Fruit fly (Drosophila melanogaster) whole organism, embryonic: ENCODE data around the gene CG32573.

Experiments
- Awh ChIP-seq: fragments of 200-800 bp; sonication (Bioruptor generic); IDR thresholded peaks from 2 replicates; pipeline ENCODE4, ENCODE4 v1.3.6; 2022; ENCODE audit warnings: missing biosample characterization, missing genetic modification characterization
- Bdp1 ChIP-seq: fragments of 200-800 bp; sonication (Bioruptor generic); optimal IDR thresholded peaks from 3 replicates; lab custom pipeline; 2016; ENCODE audit warnings: missing biosample characterization, missing genetic modification characterization
- Blimp-1 ChIP-seq: fragments of 200-800 bp; sonication (Bioruptor generic); optimal IDR thresholded peaks from 3 replicates; lab custom pipeline; 2018; ENCODE audit warnings: missing biosample characterization, missing genetic modification characterization, mild to moderate bottlenecking, moderate library complexity, missing genetic modification reagents
- Bteb2 ChIP-seq: fragments of 200-800 bp; sonication (Bioruptor generic); optimal IDR thresholded peaks from 2 replicates; lab custom pipeline; 2016; ENCODE audit warnings: missing biosample characterization, missing genetic modification characterization
- C15 ChIP-seq: fragments of 200-800 bp; sonication (Bioruptor generic); IDR thresholded peaks from 3 replicates; pipeline ENCODE4 v1.3.6; 2022; ENCODE audit warnings: missing biosample characterization, missing genetic modification characterization
- CG11085 ChIP-seq: fragments of 200-800 bp; sonication (Bioruptor generic); IDR thresholded peaks from 2 replicates; pipeline ENCODE4 v1.3.6; 2022; ENCODE audit warnings: missing biosample characterization, missing genetic modification characterization
- CG11723 ChIP-seq: fragments of 200-800 bp; sonication (Bioruptor generic); optimal IDR thresholded peaks from 2 replicates; lab custom pipeline; 2017; ENCODE audit warnings: missing biosample characterization, mild to moderate bottlenecking, missing genetic modification characterization
- CG12104 ChIP-seq: fragments of 200-800 bp; sonication (Bioruptor generic); optimal IDR thresholded peaks from 3 replicates; lab custom pipeline; 2016; ENCODE audit warnings: missing biosample characterization, missing genetic modification characterization
- CG13424 ChIP-seq: fragments of 200-800 bp; sonication (Bioruptor generic); optimal IDR thresholded peaks from 2 replicates; lab custom pipeline; 2019; ENCODE audit warnings: missing biosample characterization, mild to moderate bottlenecking, missing genetic modification characterization, moderate library complexity
- CG14014 ChIP-seq: fragments of 200-800 bp; sonication (Bioruptor generic); IDR thresholded peaks from 2 replicates; pipeline ENCODE4 v1.3.6; 2022; ENCODE audit warnings: missing biosample characterization, missing genetic modification characterization
- CG15514 ChIP-seq: fragments of 200-800 bp; sonication (Bioruptor generic); optimal IDR thresholded peaks from 3 replicates; lab custom pipeline; 2017; ENCODE audit warnings: missing biosample characterization, missing genetic modification characterization, mild to moderate bottlenecking, moderate library complexity, missing genetic modification reagents
- CG1647 ChIP-seq: fragments of 200-800 bp; sonication (Bioruptor generic); optimal IDR thresholded peaks from 3 replicates; lab custom pipeline; 2016; ENCODE audit warnings: missing biosample characterization, missing genetic modification characterization
- CG16863 ChIP-seq: fragments of 200-800 bp; sonication (Bioruptor generic); optimal IDR thresholded peaks from 3 replicates; lab custom pipeline; 2016; ENCODE audit warnings: missing biosample characterization, missing genetic modification characterization
- CG17328 ChIP-seq: fragments of 200-800 bp; sonication (Bioruptor generic); IDR thresholded peaks from 2 replicates; pipeline ENCODE4 v1.3.6; 2022; ENCODE audit warnings: missing biosample characterization, missing genetic modification characterization
- CG2875 ChIP-seq: fragments of 200-800 bp; sonication (Bioruptor generic); optimal IDR thresholded peaks from 2 replicates; lab custom pipeline; 2017; ENCODE audit warnings: missing biosample characterization, mild to moderate bottlenecking, missing genetic modification characterization, missing genetic modification reagents
- CG31224 ChIP-seq: fragments of 200-800 bp; sonication (Bioruptor generic); IDR thresholded peaks from 2 replicates; pipeline ENCODE4 v1.3.6; 2022; ENCODE audit warnings: missing biosample characterization, missing genetic modification characterization
- CG3281 ChIP-seq: fragments of 200-800 bp; sonication (Bioruptor generic); optimal IDR thresholded peaks from 3 replicates; lab custom pipeline; 2017; ENCODE audit warnings: missing biosample characterization, mild to moderate bottlenecking, missing genetic modification characterization
- CG6683 ChIP-seq: fragments of 200-800 bp; sonication (Bioruptor generic); optimal IDR thresholded peaks from 2 replicates; lab custom pipeline; 2017; ENCODE audit warnings: missing biosample characterization, mild to moderate bottlenecking, missing genetic modification characterization, missing genetic modification reagents
- CG6854 ChIP-seq: fragments of 200-800 bp; sonication (Bioruptor generic); optimal IDR thresholded peaks from 3 replicates; lab custom pipeline; 2017; ENCODE audit warnings: missing biosample characterization, mild to moderate bottlenecking, missing genetic modification characterization
- CG7556 ChIP-seq: fragments of 200-800 bp; sonication (Bioruptor generic); optimal IDR thresholded peaks from 2 replicates; lab custom pipeline; 2017; ENCODE audit warnings: missing biosample characterization, mild to moderate bottlenecking, missing genetic modification characterization
- CG9437 ChIP-seq: fragments of 200-800 bp; sonication (Bioruptor generic); optimal IDR thresholded peaks from 2 replicates; lab custom pipeline; 2018; ENCODE audit warnings: missing biosample characterization, mild to moderate bottlenecking, missing genetic modification characterization
- CG9609 ChIP-seq: fragments of 200-800 bp; sonication (Bioruptor generic); optimal IDR thresholded peaks from 3 replicates; lab custom pipeline; 2016; ENCODE audit warnings: missing biosample characterization, missing genetic modification characterization
- Dip2 ChIP-seq: fragments of 200-800 bp; sonication (Bioruptor generic); IDR thresholded peaks from 2 replicates; pipeline ENCODE4 v1.3.6; 2022; ENCODE audit warnings: missing biosample characterization, missing genetic modification characterization
- Doc3 ChIP-seq: fragments of 200-800 bp; sonication (Bioruptor generic); IDR thresholded peaks from 3 replicates; pipeline ENCODE4 v1.3.6; 2022; ENCODE audit warnings: missing biosample characterization, missing genetic modification characterization; ENCODE audit not compliant: partially characterized antibody
- Dp ChIP-seq: fragments of 200-800 bp; sonication (Bioruptor generic); optimal IDR thresholded peaks from 2 replicates; lab custom pipeline; 2018; ENCODE audit warnings: missing biosample characterization, mild to moderate bottlenecking, missing genetic modification characterization, moderate library complexity
- Elba2 ChIP-seq: fragments of 200-800 bp; sonication (Bioruptor generic); optimal IDR thresholded peaks from 3 replicates; lab custom pipeline; 2016; ENCODE audit warnings: missing biosample characterization, missing genetic modification characterization
- Ets65A ChIP-seq: fragments of 200-800 bp; sonication (Bioruptor generic); peaks from one replicate; lab custom pipeline; 2016; ENCODE audit warnings: missing biosample characterization, missing genetic modification characterization
- Fer2 ChIP-seq: fragments of 200-800 bp; sonication (Bioruptor generic); optimal IDR thresholded peaks from 2 replicates; lab custom pipeline; 2018; ENCODE audit warnings: missing biosample characterization, mild to moderate bottlenecking, missing genetic modification characterization, moderate library complexity
- Hmx ChIP-seq: fragments of 200-800 bp; sonication (Bioruptor generic); optimal IDR thresholded peaks from 2 replicates; lab custom pipeline; 2016; ENCODE audit warnings: missing biosample characterization, missing genetic modification characterization
- Jarid2 ChIP-seq: fragments of 200-800 bp; sonication (Bioruptor generic); optimal IDR thresholded peaks from 3 replicates; lab custom pipeline; 2017; ENCODE audit warnings: mild to moderate bottlenecking, missing biosample characterization, missing genetic modification reagents, missing genetic modification characterization
- Kr ChIP-seq: fragments of 200-800 bp; sonication (Bioruptor generic); optimal IDR thresholded peaks from 2 replicates; lab custom pipeline; 2017; ENCODE audit warnings: missing biosample characterization, mild to moderate bottlenecking, missing genetic modification characterization
- Med ChIP-seq: fragments of 200-800 bp; sonication (Bioruptor generic); peaks from one replicate; lab custom pipeline; 2016; ENCODE audit warnings: missing biosample characterization, missing genetic modification characterization, mild to moderate bottlenecking, inconsistent platforms, moderate library complexity
- Nf-YA ChIP-seq: fragments of 200-800 bp; sonication (Bioruptor generic); IDR thresholded peaks from 2 replicates; pipeline ENCODE4 v1.3.6; 2022; ENCODE audit warnings: missing biosample characterization, missing genetic modification characterization
- Poxn ChIP-seq: fragments of 200-800 bp; sonication (Bioruptor generic); IDR thresholded peaks from 2 replicates; pipeline ENCODE4 v1.3.6; 2022; ENCODE audit warnings: missing biosample characterization, missing genetic modification characterization
- Xrp1 ChIP-seq: fragments of 200-800 bp; sonication (Bioruptor generic); IDR thresholded peaks from 2 replicates; pipeline ENCODE4 v1.3.6; 2022; ENCODE audit warnings: missing biosample characterization, missing genetic modification characterization
- dmrt99B ChIP-seq: fragments of 200-800 bp; sonication (Bioruptor generic); optimal IDR thresholded peaks from 2 replicates; lab custom pipeline; 2018; ENCODE audit warnings: missing biosample characterization, mild to moderate bottlenecking, missing genetic modification characterization, moderate library complexity
- eve ChIP-seq, 2 experiments: fragments of >200 bp; optimal IDR thresholded peaks; 2 replicates each; lab custom pipeline; 2017; ENCODE audit warnings: missing biosample characterization in 2 of 2, missing genetic modification characterization in 2 of 2
- eyg ChIP-seq: fragments of 200-800 bp; sonication (Bioruptor generic); optimal IDR thresholded peaks from 3 replicates; lab custom pipeline; 2016; ENCODE audit warnings: missing biosample characterization, missing genetic modification characterization
- fu2 ChIP-seq: fragments of 200-800 bp; sonication (Bioruptor generic); optimal IDR thresholded peaks from 2 replicates; lab custom pipeline; 2016; ENCODE audit warnings: missing biosample characterization, missing genetic modification characterization
- grn ChIP-seq: fragments of 200-800 bp; sonication (Bioruptor generic); optimal IDR thresholded peaks from 3 replicates; lab custom pipeline; 2017; ENCODE audit warnings: missing biosample characterization, missing genetic modification characterization
- ham ChIP-seq: fragments of 200-800 bp; sonication (Bioruptor generic); IDR thresholded peaks from 2 replicates; pipeline ENCODE4 v1.3.6; 2022; ENCODE audit warnings: missing biosample characterization, missing genetic modification characterization
- knrl ChIP-seq: fragments of 200-800 bp; sonication (Bioruptor generic); IDR thresholded peaks from 3 replicates; pipeline ENCODE4 v1.3.6; 2022; ENCODE audit warnings: missing biosample characterization, missing genetic modification characterization; ENCODE audit not compliant: partially characterized antibody
- schlank ChIP-seq: fragments of 200-800 bp; sonication (Bioruptor generic); optimal IDR thresholded peaks from 2 replicates; lab custom pipeline; 2018; ENCODE audit warnings: missing biosample characterization, mild to moderate bottlenecking, missing genetic modification characterization
- scrt ChIP-seq: fragments of 200-800 bp; sonication (Bioruptor generic); optimal IDR thresholded peaks from 2 replicates; lab custom pipeline; 2018; ENCODE audit warnings: missing biosample characterization, mild to moderate bottlenecking, missing genetic modification characterization, moderate library complexity
- sqz ChIP-seq: fragments of 200-800 bp; sonication (Bioruptor generic); optimal IDR thresholded peaks from 3 replicates; lab custom pipeline; 2018; ENCODE audit warnings: missing biosample characterization, mild to moderate bottlenecking, missing genetic modification characterization
- tap ChIP-seq: fragments of 200-800 bp; optimal IDR thresholded peaks from 3 replicates; lab custom pipeline; 2019; ENCODE audit warnings: missing biosample characterization, mild to moderate bottlenecking, missing genetic modification characterization, moderate library complexity
- tin ChIP-seq: fragments of 200-800 bp; sonication (Bioruptor generic); optimal IDR thresholded peaks from 3 replicates; lab custom pipeline; 2016; ENCODE audit warnings: missing biosample characterization, missing genetic modification characterization
- trh ChIP-seq: fragments of 200-800 bp; sonication (Bioruptor generic); optimal IDR thresholded peaks from 2 replicates; lab custom pipeline; 2016; ENCODE audit warnings: missing biosample characterization, missing genetic modification characterization
- tx ChIP-seq: fragments of 200-800 bp; sonication (Bioruptor generic); optimal IDR thresholded peaks from 2 replicates; lab custom pipeline; 2016; ENCODE audit warnings: missing biosample characterization, missing genetic modification characterization

Gene CG32573

dm6 chrX:16650078-16651063 lies 805 bp upstream of the CG32573 start (continued):
- TF ChIP-seq CG13424 (tag; lab: Kevin White, UChicago) (no peak), CG3281 (GFP tag; lab: Kevin White, UChicago) (no peak), trh (GFP tag; lab: Kevin White, UChicago) (peak; percentile 8), CG11723 (GFP tag; lab: Kevin White, UChicago) (no peak), CG11085 (GFP tag; lab: Robert Waterston, UW) (no peak), Awh (no peak), tin (GFP tag; lab: Kevin White, UChicago) (no peak), Dip2 (GFP tag; lab: Robert Waterston, UW) (no peak), CG2875 (GFP tag; lab: Kevin White, UChicago) (no peak), Kr (no peak), Jarid2 (GFP tag; lab: Kevin White, UChicago) (no peak), Poxn (GFP tag; lab: Robert Waterston, UW) (no peak), ham (GFP tag; lab: Robert Waterston, UW) (no peak), CG14014 (GFP tag; lab: Robert Waterston, UW) (peak; percentile 86), eve (GFP tag; optimal IDR thresholded peaks at IDR 0.05; lab: Kevin White, UChicago) (no peak), CG6854 (GFP tag; lab: Kevin White, UChicago) (peak; percentile 26), knrl (GFP tag; lab: Robert Waterston, UW) (no peak), fu2 (GFP tag; lab: Kevin White, UChicago) (no peak), dmrt99B (peak; percentile 64), Bteb2 (no peak), Xrp1 (GFP tag; lab: Robert Waterston, UW) (peak; percentile 66), CG6683 (GFP tag; lab: Kevin White, UChicago) (no peak), Med (GFP tag; lab: Kevin White, UChicago) (peak; percentile 97), tap (tag; lab: Kevin White, UChicago) (no peak), sqz (GFP tag; lab: Kevin White, UChicago) (no peak), CG12104 (GFP tag; lab: Kevin White, UChicago) (peak; percentile 6), CG7556 (no peak), CG31224 (GFP tag; lab: Robert Waterston, UW) (0 out of 2 replicates have a peak, but pooled peaks have one; percentile 12), Bdp1 (GFP tag; lab: Kevin White, UChicago) (no peak), Hmx (GFP tag; lab: Kevin White, UChicago) (peak; percentile 32), Fer2 (tag; lab: Kevin White, UChicago) (no peak), grn (GFP tag; lab: Kevin White, UChicago) (no peak), CG9609 (GFP tag; lab: Kevin White, UChicago) (no peak), CG1647 (GFP tag; lab: Kevin White, UChicago) (no peak), CG15514 (GFP tag; lab: Kevin White, UChicago) (no peak), CG16863 (GFP tag; lab: Kevin White, UChicago) (no peak), Ets65A (GFP tag; lab: Kevin White, UChicago) (peak; percentile 93), Doc3 (GFP tag; lab: Robert Waterston, UW) (no peak), eyg (GFP tag; lab: Kevin White, UChicago) (peak; percentile 36), schlank (peak; percentile 43), Nf-YA (0 out of 2 replicates have a peak, but pooled peaks have one; percentile 6), CG17328 (GFP tag; lab: Robert Waterston, UW) (0 out of 2 replicates have a peak, but pooled peaks have one; percentile 5), C15 (GFP tag; lab: Robert Waterston, UW) (no peak), Dp (GFP tag; lab: Kevin White, UChicago) (no peak), tx (GFP tag; lab: Kevin White, UChicago) (no peak), Blimp-1 (GFP tag; lab: Kevin White, UChicago) (no peak), CG9437 (GFP tag; lab: Kevin White, UChicago) (no peak), scrt (GFP tag; lab: Kevin White, UChicago) (no peak), Elba2 (GFP tag; lab: Kevin White, UChicago) (no peak)
